Worm (Caenorhabditis elegans) whole organism, young adult: ENCODE data around the gene taf-9.

ENCODE experiments used
- B0261.1 ChIP-seq: sonication (generic microtip); optimal IDR thresholded peaks from 2 replicates; lab custom pipeline; 2016; ENCODE audit warnings: mild to moderate bottlenecking, missing genetic modification characterization, moderate library complexity, missing compliant biosample characterization
- D2030.7 ChIP-seq: fragments of 200-800 bp; sonication (Bioruptor generic); IDR thresholded peaks from 2 replicates; pipeline ENCODE4 v1.3.6; 2022; ENCODE audit warnings: missing genetic modification reagents, missing genetic modification characterization, missing compliant biosample characterization
- F22D6.2 ChIP-seq: sonication (generic microtip); optimal IDR thresholded peaks from 2 replicates; lab custom pipeline; 2016; ENCODE audit warnings: mild to moderate bottlenecking, missing genetic modification characterization, missing compliant biosample characterization
- F37B4.10 ChIP-seq: fragments of 200-800 bp; sonication (Bioruptor generic); IDR thresholded peaks from 2 replicates; pipeline ENCODE4 v1.3.6; 2022; ENCODE audit warnings: missing genetic modification characterization, missing compliant biosample characterization
- F39B2.1 ChIP-seq: fragments of 200-800 bp; sonication (Bioruptor generic); IDR thresholded peaks from 2 replicates; pipeline ENCODE4 v1.3.6; 2022; ENCODE audit warnings: missing genetic modification reagents, missing genetic modification characterization, missing compliant biosample characterization
- F55B11.4 ChIP-seq: sonication (generic microtip); optimal IDR thresholded peaks from 2 replicates; lab custom pipeline; 2016; ENCODE audit warnings: missing compliant biosample characterization, missing genetic modification characterization, borderline replicate concordance; ENCODE audit not compliant: insufficient read depth
- K11D2.4 ChIP-seq: fragments of 200-800 bp; sonication (Bioruptor generic); IDR thresholded peaks from 2 replicates; pipeline ENCODE4 v1.3.6; 2022; ENCODE audit warnings: missing genetic modification reagents, missing genetic modification characterization, missing compliant biosample characterization
- T07F8.4 ChIP-seq: sonication (generic microtip); optimal IDR thresholded peaks from 2 replicates; lab custom pipeline; 2016; ENCODE audit warnings: mild to moderate bottlenecking, missing genetic modification characterization, moderate library complexity, missing compliant biosample characterization
- Y56A3A.18 ChIP-seq: fragments of 200-800 bp; sonication (Bioruptor generic); IDR thresholded peaks from 2 replicates; pipeline ENCODE4 v1.3.6; 2022; ENCODE audit warnings: missing genetic modification reagents, missing genetic modification characterization, missing compliant biosample characterization
- Y67H2A.10 ChIP-seq: fragments of 200-800 bp; sonication (Bioruptor generic); conservative IDR thresholded peaks from 2 replicates; pipeline ENCODE4 v1.3.6; 2022; ENCODE audit warnings: missing genetic modification reagents, missing genetic modification characterization, missing compliant biosample characterization
- Y79H2A.3 ChIP-seq: fragments of 200-800 bp; sonication (Bioruptor generic); conservative IDR thresholded peaks from 2 replicates; pipeline ENCODE4 v1.3.6; 2022; ENCODE audit warnings: missing genetic modification reagents, missing genetic modification characterization, missing compliant biosample characterization
- Y95B8A.8 ChIP-seq: fragments of 200-800 bp; sonication (Bioruptor generic); IDR thresholded peaks from 2 replicates; pipeline ENCODE4 v1.3.6; 2022; ENCODE audit warnings: missing genetic modification reagents, missing genetic modification characterization, missing compliant biosample characterization
- aptf-3 ChIP-seq: fragments of 200-800 bp; sonication (Bioruptor generic); IDR thresholded peaks from 2 replicates; pipeline ENCODE4 v1.3.6; 2022; ENCODE audit warnings: missing genetic modification characterization, missing compliant biosample characterization
- attf-3 ChIP-seq: fragments of 200-800 bp; sonication (Bioruptor generic); conservative IDR thresholded peaks from 2 replicates; pipeline ENCODE4 v1.3.6; 2022; ENCODE audit warnings: missing genetic modification reagents, missing genetic modification characterization, missing compliant biosample characterization
- attf-5 ChIP-seq: fragments of 200-800 bp; sonication (Bioruptor generic); optimal IDR thresholded peaks from 2 replicates; lab custom pipeline; 2018; ENCODE audit warnings: mild to moderate bottlenecking, missing genetic modification characterization, missing compliant biosample characterization
- attf-6 ChIP-seq: fragments of 200-800 bp; sonication (Bioruptor generic); IDR thresholded peaks from 2 replicates; pipeline ENCODE4 v1.3.6; 2022; ENCODE audit warnings: missing genetic modification reagents, missing genetic modification characterization, missing compliant biosample characterization
- cebp-1 ChIP-seq, 2 experiments: fragments of 200-800 bp in 1 of 2; sonication (Bioruptor generic) in 1 of 2; sonication (generic microtip) in 1 of 2; IDR thresholded peaks in 1 of 2; optimal IDR thresholded peaks in 1 of 2; 2 replicates each; pipeline versions ENCODE4 v1.3.6 to Lab custom; 2017 to 2022; ENCODE audit warnings: missing compliant biosample characterization in 2 of 2, missing genetic modification characterization in 2 of 2, mild to moderate bottlenecking in 1 of 2, missing genetic modification reagents in 1 of 2, moderate library complexity in 1 of 2
- ceh-27 ChIP-seq: fragments of 200-800 bp; sonication (Bioruptor generic); optimal IDR thresholded peaks from 2 replicates; lab custom pipeline; 2018; ENCODE audit warnings: mild to moderate bottlenecking, missing genetic modification characterization, moderate library complexity, missing compliant biosample characterization
- dpff-1 ChIP-seq: sonication (generic microtip); optimal IDR thresholded peaks from 2 replicates; lab custom pipeline; 2017; ENCODE audit warnings: mild to moderate bottlenecking, missing genetic modification characterization, missing compliant biosample characterization
- efl-1 ChIP-seq: fragments of 150-350 bp; optimal IDR thresholded peaks from 2 replicates; lab custom pipeline; 2014; ENCODE audit warnings: missing biosample characterization, missing genetic modification reagents, missing genetic modification characterization
- egl-18 ChIP-seq: fragments of 200-800 bp; sonication (Bioruptor generic); IDR thresholded peaks from 2 replicates; pipeline ENCODE4 v1.3.6; 2022; ENCODE audit warnings: missing genetic modification reagents, missing genetic modification characterization, missing compliant biosample characterization
- ekl-4 ChIP-seq: fragments of 200-800 bp; sonication (Bioruptor generic); IDR thresholded peaks from 2 replicates; pipeline ENCODE4 v1.3.6; 2022; ENCODE audit warnings: missing genetic modification reagents, missing genetic modification characterization, missing compliant biosample characterization
- gei-17 ChIP-seq: fragments of 200-800 bp; sonication (Bioruptor generic); optimal IDR thresholded peaks from 2 replicates; lab custom pipeline; 2018; ENCODE audit warnings: mild to moderate bottlenecking, missing genetic modification characterization, missing compliant biosample characterization
- him-1 ChIP-seq: sonication (generic microtip); optimal IDR thresholded peaks from 2 replicates; lab custom pipeline; 2016; ENCODE audit warnings: missing genotype, missing genetic modification reagents, missing genetic modification characterization, missing compliant biosample characterization
- hlh-26 ChIP-seq: fragments of 200-800 bp; sonication (Bioruptor generic); conservative IDR thresholded peaks from 2 replicates; pipeline ENCODE4 v1.3.6; 2022; ENCODE audit warnings: missing genetic modification reagents, missing genetic modification characterization, missing compliant biosample characterization
- lag-1 ChIP-seq: fragments of 200-800 bp; sonication (Bioruptor generic); IDR thresholded peaks from 2 replicates; pipeline ENCODE4 v1.3.6; 2022; ENCODE audit warnings: missing genetic modification reagents, missing genetic modification characterization, missing compliant biosample characterization
- let-607 ChIP-seq, 2 experiments: fragments of 200-800 bp in 1 of 2; sonication (Bioruptor generic) in 1 of 2; sonication (generic microtip) in 1 of 2; optimal IDR thresholded peaks; 2 replicates each; lab custom pipeline; 2016 to 2018; ENCODE audit warnings: mild to moderate bottlenecking in 2 of 2, missing compliant biosample characterization in 2 of 2, missing genetic modification characterization in 2 of 2, moderate library complexity in 2 of 2, missing genotype in 1 of 2
- lin-26 ChIP-seq: fragments of 200-800 bp; sonication (Bioruptor generic); IDR thresholded peaks from 2 replicates; pipeline ENCODE4 v1.3.6; 2022; ENCODE audit warnings: missing genetic modification reagents, missing genetic modification characterization, missing compliant biosample characterization
- lsl-1 ChIP-seq: fragments of 200-800 bp; sonication (Bioruptor generic); optimal IDR thresholded peaks from 2 replicates; lab custom pipeline; 2018; ENCODE audit warnings: mild to moderate bottlenecking, missing genetic modification characterization, moderate library complexity, missing compliant biosample characterization
- madf-10 ChIP-seq: sonication (generic microtip); optimal IDR thresholded peaks from 2 replicates; lab custom pipeline; 2016; ENCODE audit warnings: mild to moderate bottlenecking, missing genetic modification characterization, missing compliant biosample characterization
- madf-8 ChIP-seq: fragments of 200-800 bp; sonication (Bioruptor generic); conservative IDR thresholded peaks from 2 replicates; pipeline ENCODE4 v1.3.6; 2022; ENCODE audit warnings: missing genetic modification reagents, missing genetic modification characterization, missing compliant biosample characterization
- mes-4 ChIP-seq: sonication (generic microtip); optimal IDR thresholded peaks from 2 replicates; lab custom pipeline; 2016; ENCODE audit warnings: missing genotype, missing genetic modification characterization, missing compliant biosample characterization
- mxl-1 ChIP-seq: sonication (generic microtip); optimal IDR thresholded peaks from 2 replicates; lab custom pipeline; 2016; ENCODE audit warnings: missing genetic modification characterization, missing compliant biosample characterization
- nfya-1 ChIP-seq: sonication (generic microtip); optimal IDR thresholded peaks from 2 replicates; lab custom pipeline; 2017; ENCODE audit warnings: antibody characterized with exemption, missing compliant biosample characterization, missing genetic modification characterization, borderline replicate concordance; ENCODE audit not compliant: insufficient read depth
- nfya-2 ChIP-seq: fragments of 200-800 bp; sonication (Bioruptor generic); IDR thresholded peaks from 2 replicates; pipeline ENCODE4 v1.3.6; 2022; ENCODE audit warnings: missing genetic modification reagents, missing genetic modification characterization, missing compliant biosample characterization
- nfyb-1 ChIP-seq: fragments of 200-800 bp; sonication (Bioruptor generic); IDR thresholded peaks from 2 replicates; pipeline ENCODE4 v1.3.6; 2022; ENCODE audit warnings: missing genetic modification reagents, missing genetic modification characterization, missing compliant biosample characterization
- nhr-120 ChIP-seq: fragments of 200-800 bp; sonication (Bioruptor generic); IDR thresholded peaks from 2 replicates; pipeline ENCODE4 v1.3.6; 2022; ENCODE audit warnings: missing genetic modification characterization, missing compliant biosample characterization
- pbrm-1 ChIP-seq: fragments of 200-800 bp; sonication (Bioruptor generic); IDR thresholded peaks from 2 replicates; pipeline ENCODE4 v1.3.6; 2022; ENCODE audit warnings: missing genetic modification reagents, missing genetic modification characterization, missing compliant biosample characterization
- repo-1 ChIP-seq: sonication (generic microtip); optimal IDR thresholded peaks from 2 replicates; lab custom pipeline; 2017; ENCODE audit warnings: mild to moderate bottlenecking, missing genetic modification characterization, missing compliant biosample characterization
- sdz-38 ChIP-seq: sonication (generic microtip); optimal IDR thresholded peaks from 2 replicates; lab custom pipeline; 2016; ENCODE audit warnings: missing genotype, missing genetic modification characterization, missing compliant biosample characterization
- snpc-3.4 ChIP-seq: sonication (generic microtip); optimal IDR thresholded peaks from 2 replicates; lab custom pipeline; 2017; ENCODE audit warnings: missing genetic modification characterization, mild to moderate bottlenecking, missing compliant biosample characterization, antibody characterized with exemption, moderate library complexity, missing genotype, missing genetic modification reagents
- unc-62 ChIP-seq: fragments of 150-350 bp; optimal IDR thresholded peaks from 2 replicates; lab custom pipeline; 2014; ENCODE audit warnings: missing biosample characterization, missing genetic modification reagents, missing genetic modification characterization
- xnd-1 ChIP-seq: sonication (generic microtip); optimal IDR thresholded peaks from 2 replicates; lab custom pipeline; 2016; ENCODE audit warnings: missing genotype, missing genetic modification reagents, missing genetic modification characterization, missing compliant biosample characterization
- zim-3 ChIP-seq: sonication (generic microtip); optimal IDR thresholded peaks from 2 replicates; lab custom pipeline; 2017; ENCODE audit warnings: mild to moderate bottlenecking, missing genetic modification characterization, moderate library complexity, missing compliant biosample characterization
- ztf-22 ChIP-seq: fragments of 200-800 bp; sonication (Bioruptor generic); optimal IDR thresholded peaks from 2 replicates; lab custom pipeline; 2018; ENCODE audit warnings: mild to moderate bottlenecking, missing genetic modification characterization, moderate library complexity, missing compliant biosample characterization
- ztf-25 ChIP-seq: fragments of 200-800 bp; sonication (Bioruptor generic); IDR thresholded peaks from 2 replicates; pipeline ENCODE4 v1.3.6; 2022; ENCODE audit warnings: missing genetic modification reagents, missing genetic modification characterization, missing compliant biosample characterization
- ztf-26 ChIP-seq: sonication (generic microtip); optimal IDR thresholded peaks from 2 replicates; lab custom pipeline; 2017; ENCODE audit warnings: missing genetic modification characterization, missing compliant biosample characterization
- ztf-3 ChIP-seq: fragments of 200-800 bp; sonication (Bioruptor generic); optimal IDR thresholded peaks from 2 replicates; lab custom pipeline; 2018; ENCODE audit warnings: mild to moderate bottlenecking, missing genetic modification characterization, missing compliant biosample characterization

The taf-9 gene

ce11 chrIII:13643534-13643933, 19.5 kb downstream of the taf-9 start, which contains the start of the genes drr-2 and set-16 (continued):
- TF ChIP-seq gei-17 (GFP tag; lab: Kevin White, UChicago) (peak; percentile 93), let-607 (tag; optimal IDR thresholded peaks at IDR 0.05; lab: Kevin White, UChicago) (peak; percentile 92 to 96), him-1 (tag; lab: Kevin White, UChicago) (peak; percentile 56), Y79H2A.3 (GFP tag; lab: Robert Waterston, UW) (peak; percentile 96), ztf-22 (GFP tag; lab: Kevin White, UChicago) (peak; percentile 94), madf-8 (peak; percentile 88), ztf-26 (tag; lab: Kevin White, UChicago) (peak; percentile 99), sdz-38 (tag; lab: Kevin White, UChicago) (no peak), nfya-1 (tag; lab: Kevin White, UChicago) (no peak), xnd-1 (tag; lab: Kevin White, UChicago) (peak; percentile 88), hlh-26 (no peak), F39B2.1 (GFP tag; lab: Robert Waterston, UW) (peak; percentile 79; the same call in 1 of the 2 replicates), lag-1 (0 out of 2 replicates have a peak, but pooled peaks have one; percentile 76), zim-3 (tag; lab: Kevin White, UChicago) (peak; percentile 98), efl-1 (GFP tag; lab: Kevin White, UChicago) (peak; percentile 86), F37B4.10 (peak; percentile 96; the same call in 1 of the 2 replicates), nfyb-1 (GFP tag; lab: Robert Waterston, UW) (peak; percentile 99), attf-5 (GFP tag; lab: Kevin White, UChicago) (peak; percentile 100), B0261.1 (tag; lab: Kevin White, UChicago) (peak; percentile 30), pbrm-1 (peak; percentile 100), D2030.7 (GFP tag; lab: Robert Waterston, UW) (peak; percentile 100), repo-1 (peak; percentile 99), egl-18 (GFP tag; lab: Robert Waterston, UW) (peak; percentile 93), snpc-3.4 (tag; lab: Kevin White, UChicago) (peak; percentile 94), nfya-2 (peak; percentile 91; the same call in 1 of the 2 replicates), ztf-25 (GFP tag; lab: Robert Waterston, UW) (no peak), F55B11.4 (tag; lab: Kevin White, UChicago) (no peak), mes-4 (tag; lab: Kevin White, UChicago) (peak; percentile 71), attf-6 (GFP tag; lab: Robert Waterston, UW) (peak; percentile 87), nhr-120 (GFP tag; lab: Robert Waterston, UW) (peak; percentile 95; the same call in 1 of the 2 replicates), lin-26 (peak; percentile 93), Y67H2A.10 (GFP tag; lab: Robert Waterston, UW) (peak; percentile 90), dpff-1 (tag; lab: Kevin White, UChicago) (peak; percentile 90), lsl-1 (GFP tag; lab: Kevin White, UChicago) (peak; percentile 94), mxl-1 (tag; lab: Kevin White, UChicago) (no peak), ekl-4 (GFP tag; lab: Robert Waterston, UW) (peak; percentile 99), aptf-3 (GFP tag; lab: Robert Waterston, UW) (no peak), Y56A3A.18 (GFP tag; lab: Robert Waterston, UW) (peak; percentile 95), cebp-1 (GFP tag; IDR thresholded peaks at IDR 0.05; lab: Robert Waterston, UW) (peak; percentile 80), cebp-1 (tag; optimal IDR thresholded peaks at IDR 0.05; lab: Kevin White, UChicago) (peak; percentile 97), attf-3 (GFP tag; lab: Robert Waterston, UW) (peak; percentile 78), F22D6.2 (tag; lab: Kevin White, UChicago) (peak; percentile 95), ztf-3 (GFP tag; lab: Kevin White, UChicago) (peak; percentile 92), T07F8.4 (peak; percentile 27), K11D2.4 (GFP tag; lab: Robert Waterston, UW) (peak; percentile 98), madf-10 (tag; lab: Kevin White, UChicago) (peak; percentile 94), ceh-27 (GFP tag; lab: Kevin White, UChicago) (peak; percentile 99), unc-62 (GFP tag; lab: Kevin White, UChicago) (no peak), Y95B8A.8 (GFP tag; lab: Robert Waterston, UW) (peak; percentile 99)
